Fruit fly (Drosophila melanogaster) whole organism, embryonic: ENCODE results near the gene CG9107.

Experiments
- ATbp ChIP-seq: fragments of 200-800 bp; sonication (Bioruptor generic); optimal IDR thresholded peaks from 2 replicates; lab custom pipeline; 2017; ENCODE audit warnings: missing biosample characterization, mild to moderate bottlenecking, missing genetic modification characterization, missing genetic modification reagents
- Atf3 ChIP-seq: fragments of 200-800 bp; sonication (Bioruptor generic); optimal IDR thresholded peaks from 3 replicates; lab custom pipeline; 2016; ENCODE audit warnings: missing biosample characterization, missing genetic modification characterization
- Atf6 ChIP-seq: fragments of 200-800 bp; sonication (Bioruptor generic); IDR thresholded peaks from 2 replicates; pipeline ENCODE4 v1.3.6; 2022; ENCODE audit warnings: missing biosample characterization, missing genetic modification characterization
- CG10366 ChIP-seq: fragments of 200-800 bp; sonication (Bioruptor generic); IDR thresholded peaks from 2 replicates; pipeline ENCODE4 v1.3.6; 2022; ENCODE audit warnings: missing biosample characterization, missing genetic modification characterization
- CG10543 ChIP-seq: fragments of 200-800 bp; sonication (Bioruptor generic); optimal IDR thresholded peaks from 3 replicates; lab custom pipeline; 2017; ENCODE audit warnings: missing biosample characterization, mild to moderate bottlenecking, missing genetic modification characterization, moderate library complexity
- CG11456 ChIP-seq: fragments of 200-800 bp; sonication (Bioruptor generic); IDR thresholded peaks from 3 replicates; pipeline ENCODE4 v1.3.6; 2022; ENCODE audit warnings: missing biosample characterization, missing genetic modification characterization
- CG14667 ChIP-seq: fragments of 200-800 bp; sonication (Bioruptor generic); IDR thresholded peaks from 2 replicates; pipeline ENCODE4 v1.3.6; 2022; ENCODE audit warnings: missing biosample characterization, missing genetic modification characterization
- CG15269 ChIP-seq: fragments of 200-800 bp; sonication (Bioruptor generic); optimal IDR thresholded peaks from 2 replicates; lab custom pipeline; 2018; ENCODE audit warnings: missing biosample characterization, mild to moderate bottlenecking, missing genetic modification characterization, moderate library complexity
- CG1529 ChIP-seq: fragments of 200-800 bp; sonication (Bioruptor generic); optimal IDR thresholded peaks from 3 replicates; lab custom pipeline; 2018; ENCODE audit warnings: missing biosample characterization, missing genetic modification characterization
- CG15514 ChIP-seq: fragments of 200-800 bp; sonication (Bioruptor generic); optimal IDR thresholded peaks from 3 replicates; lab custom pipeline; 2017; ENCODE audit warnings: missing biosample characterization, missing genetic modification characterization, mild to moderate bottlenecking, moderate library complexity, missing genetic modification reagents
- CG16815 ChIP-seq: fragments of 200-800 bp; sonication (Bioruptor generic); optimal IDR thresholded peaks from 3 replicates; lab custom pipeline; 2017; ENCODE audit warnings: missing biosample characterization, mild to moderate bottlenecking, missing genetic modification characterization
- CG16863 ChIP-seq: fragments of 200-800 bp; sonication (Bioruptor generic); optimal IDR thresholded peaks from 3 replicates; lab custom pipeline; 2016; ENCODE audit warnings: missing biosample characterization, missing genetic modification characterization
- CG17328 ChIP-seq: fragments of 200-800 bp; sonication (Bioruptor generic); IDR thresholded peaks from 2 replicates; pipeline ENCODE4 v1.3.6; 2022; ENCODE audit warnings: missing biosample characterization, missing genetic modification characterization
- CG17802 ChIP-seq: fragments of 200-800 bp; sonication (Bioruptor generic); optimal IDR thresholded peaks from 2 replicates; lab custom pipeline; 2018; ENCODE audit warnings: missing biosample characterization, mild to moderate bottlenecking, missing genetic modification characterization, moderate library complexity
- CG1792 ChIP-seq: fragments of 200-800 bp; sonication (Bioruptor generic); optimal IDR thresholded peaks from 2 replicates; lab custom pipeline; 2016; ENCODE audit warnings: missing biosample characterization, missing genetic modification characterization
- CG18476 ChIP-seq: fragments of 200-800 bp; sonication (Bioruptor generic); optimal IDR thresholded peaks from 2 replicates; lab custom pipeline; 2016; ENCODE audit warnings: missing biosample characterization, mild to moderate bottlenecking, missing genetic modification characterization
- CG2116 ChIP-seq: fragments of 200-800 bp; sonication (Bioruptor generic); optimal IDR thresholded peaks from 3 replicates; lab custom pipeline; 2018; ENCODE audit warnings: missing biosample characterization, mild to moderate bottlenecking, missing genetic modification characterization
- CG2678 ChIP-seq: fragments of 200-800 bp; sonication (Bioruptor generic); optimal IDR thresholded peaks from 3 replicates; lab custom pipeline; 2019; ENCODE audit warnings: missing biosample characterization, mild to moderate bottlenecking, missing genetic modification characterization, moderate library complexity
- CG3065 ChIP-seq: fragments of 200-800 bp; sonication (Bioruptor generic); optimal IDR thresholded peaks from 2 replicates; lab custom pipeline; 2016; ENCODE audit warnings: missing biosample characterization, missing genetic modification characterization
- CG32772 ChIP-seq: fragments of 200-800 bp; sonication (Bioruptor generic); IDR thresholded peaks from 2 replicates; pipeline ENCODE4 v1.3.6; 2022; ENCODE audit warnings: missing biosample characterization, missing genetic modification characterization
- CG3726 ChIP-seq: fragments of 200-800 bp; sonication (Bioruptor generic); IDR thresholded peaks from 3 replicates; pipeline ENCODE4, ENCODE4 v1.3.6; 2022; ENCODE audit warnings: missing biosample characterization, missing genetic modification characterization
- CG7271 ChIP-seq: fragments of 200-800 bp; sonication (Bioruptor generic); optimal IDR thresholded peaks from 2 replicates; lab custom pipeline; 2018; ENCODE audit warnings: missing biosample characterization, mild to moderate bottlenecking, missing genetic modification characterization, moderate library complexity
- CG7556 ChIP-seq: fragments of 200-800 bp; sonication (Bioruptor generic); optimal IDR thresholded peaks from 2 replicates; lab custom pipeline; 2017; ENCODE audit warnings: missing biosample characterization, mild to moderate bottlenecking, missing genetic modification characterization
- CG8089 ChIP-seq: fragments of 200-800 bp; sonication (Bioruptor generic); optimal IDR thresholded peaks from 3 replicates; lab custom pipeline; 2016; ENCODE audit warnings: missing biosample characterization, missing genetic modification characterization
- CG8281 ChIP-seq: fragments of 200-800 bp; sonication (Bioruptor generic); optimal IDR thresholded peaks from 2 replicates; lab custom pipeline; 2018; ENCODE audit warnings: missing biosample characterization, mild to moderate bottlenecking, missing genetic modification characterization, moderate library complexity
- CG8944 ChIP-seq: fragments of 200-800 bp; sonication (Bioruptor generic); optimal IDR thresholded peaks from 3 replicates; lab custom pipeline; 2016; ENCODE audit warnings: missing biosample characterization, missing genetic modification characterization
- Camta ChIP-seq: fragments of 200-800 bp; sonication (Bioruptor generic); optimal IDR thresholded peaks from 2 replicates; lab custom pipeline; 2016; ENCODE audit warnings: missing biosample characterization, missing genetic modification characterization
- Dek ChIP-seq: fragments of 200-800 bp; sonication (Bioruptor generic); optimal IDR thresholded peaks from 3 replicates; lab custom pipeline; 2019; ENCODE audit warnings: missing biosample characterization, mild to moderate bottlenecking, missing genetic modification characterization, moderate library complexity
- Eip74EF ChIP-seq, 2 experiments: fragments of 200-800 bp in 1 of 2; fragments of >200 bp in 1 of 2; sonication (Bioruptor generic) in 1 of 2; optimal IDR thresholded peaks; 2 replicates each; lab custom pipeline; 2017 to 2019; ENCODE audit warnings: missing biosample characterization in 2 of 2, missing genetic modification characterization in 2 of 2, mild to moderate bottlenecking in 1 of 2, moderate library complexity in 1 of 2
- Gsc ChIP-seq: fragments of 200-800 bp; sonication (Bioruptor generic); IDR thresholded peaks from 2 replicates; pipeline ENCODE4 v1.3.6; 2022; ENCODE audit warnings: missing biosample characterization, missing genetic modification characterization
- MBD-R2 ChIP-seq: fragments of 200-800 bp; sonication (Bioruptor generic); IDR thresholded peaks from 2 replicates; pipeline ENCODE4 v1.3.6; 2022; ENCODE audit warnings: missing biosample characterization, missing genetic modification characterization
- br ChIP-seq: fragments of >200 bp; optimal IDR thresholded peaks from 2 replicates; lab custom pipeline; 2017
- danr ChIP-seq: fragments of 200-800 bp; sonication (Bioruptor generic); IDR thresholded peaks from 2 replicates; pipeline ENCODE4 v1.3.6; 2022; ENCODE audit warnings: missing biosample characterization, missing genetic modification characterization
- ems ChIP-seq: fragments of 200-800 bp; sonication (Bioruptor generic); optimal IDR thresholded peaks from 3 replicates; lab custom pipeline; 2016; ENCODE audit warnings: missing biosample characterization, missing genetic modification characterization
- fru ChIP-seq: fragments of >200 bp; optimal IDR thresholded peaks from 2 replicates; lab custom pipeline; 2017
- gsb-n ChIP-seq: fragments of 200-800 bp; sonication (Bioruptor generic); optimal IDR thresholded peaks from 3 replicates; lab custom pipeline; 2018; ENCODE audit warnings: missing biosample characterization, mild to moderate bottlenecking, missing genetic modification characterization
- lab ChIP-seq: fragments of 200-800 bp; sonication (Bioruptor generic); optimal IDR thresholded peaks from 3 replicates; lab custom pipeline; 2017; ENCODE audit warnings: missing biosample characterization, missing genetic modification characterization, mild to moderate bottlenecking, moderate library complexity, missing genetic modification reagents
- lmd ChIP-seq: fragments of 200-800 bp; sonication (Bioruptor generic); IDR thresholded peaks from 2 replicates; pipeline ENCODE4 v1.3.6; 2022; ENCODE audit warnings: missing biosample characterization, missing genetic modification characterization
- lola ChIP-seq, 3 experiments: fragments of >200 bp in 2 of 3; fragments of 200-800 bp in 1 of 3; sonication (Bioruptor generic) in 1 of 3; optimal IDR thresholded peaks; 2 replicates each; lab custom pipeline; 2017 to 2019; ENCODE audit warnings: missing biosample characterization in 3 of 3, missing genetic modification characterization in 3 of 3, mild to moderate bottlenecking in 1 of 3, moderate library complexity in 1 of 3
- luna ChIP-seq: fragments of 200-800 bp; sonication (Bioruptor generic); optimal IDR thresholded peaks from 2 replicates; lab custom pipeline; 2016; ENCODE audit warnings: missing biosample characterization, missing genetic modification characterization
- mam ChIP-seq: fragments of 200-800 bp; sonication (Bioruptor generic); optimal IDR thresholded peaks from 3 replicates; lab custom pipeline; 2016; ENCODE audit warnings: missing biosample characterization, missing genetic modification characterization
- mirr ChIP-seq: fragments of 200-800 bp; sonication (Bioruptor generic); optimal IDR thresholded peaks from 3 replicates; lab custom pipeline; 2018; ENCODE audit warnings: missing biosample characterization, mild to moderate bottlenecking, missing genetic modification characterization
- nerfin-1 ChIP-seq: fragments of 200-800 bp; sonication (Bioruptor generic); optimal IDR thresholded peaks from 3 replicates; lab custom pipeline; 2019; ENCODE audit warnings: missing biosample characterization, mild to moderate bottlenecking, missing genetic modification characterization, moderate library complexity
- org-1 ChIP-seq: fragments of 200-800 bp; sonication (Bioruptor generic); optimal IDR thresholded peaks from 2 replicates; lab custom pipeline; 2017; ENCODE audit warnings: missing biosample characterization, missing genetic modification characterization
- run ChIP-seq: fragments of 200-800 bp; sonication (Bioruptor generic); optimal IDR thresholded peaks from 3 replicates; lab custom pipeline; 2018; ENCODE audit warnings: missing biosample characterization, mild to moderate bottlenecking, missing genetic modification characterization
- scrt ChIP-seq: fragments of 200-800 bp; sonication (Bioruptor generic); optimal IDR thresholded peaks from 2 replicates; lab custom pipeline; 2018; ENCODE audit warnings: missing biosample characterization, mild to moderate bottlenecking, missing genetic modification characterization, moderate library complexity
- slou ChIP-seq: fragments of 200-800 bp; sonication (Bioruptor generic); optimal IDR thresholded peaks from 3 replicates; lab custom pipeline; 2016; ENCODE audit warnings: missing biosample characterization, missing genetic modification characterization
- tap ChIP-seq: fragments of 200-800 bp; optimal IDR thresholded peaks from 3 replicates; lab custom pipeline; 2019; ENCODE audit warnings: missing biosample characterization, mild to moderate bottlenecking, missing genetic modification characterization, moderate library complexity
- tin ChIP-seq: fragments of 200-800 bp; sonication (Bioruptor generic); optimal IDR thresholded peaks from 3 replicates; lab custom pipeline; 2016; ENCODE audit warnings: missing biosample characterization, missing genetic modification characterization
- usp ChIP-seq: fragments of >200 bp; optimal IDR thresholded peaks from 2 replicates; lab custom pipeline; 2017; ENCODE audit warnings: missing biosample characterization, missing genetic modification characterization
- zf30C ChIP-seq: fragments of 200-800 bp; sonication (Bioruptor generic); optimal IDR thresholded peaks from 3 replicates; lab custom pipeline; 2018; ENCODE audit warnings: missing biosample characterization, mild to moderate bottlenecking, missing genetic modification characterization
- zfh2 ChIP-seq: fragments of 200-800 bp; sonication (Bioruptor generic); optimal IDR thresholded peaks from 2 replicates; lab custom pipeline; 2016; ENCODE audit warnings: missing biosample characterization, missing genetic modification characterization

CG9107 gene

dm6 chr2L:5974122-5974521, 50.2 kb downstream of the CG9107 start (continued):
- TF ChIP-seq lmd (no peak), CG17328 (GFP tag; lab: Robert Waterston, UW) (no peak), CG10366 (no peak), MBD-R2 (no peak), gsb-n (tag; lab: Kevin White, UChicago) (peak; percentile 57), zfh2 (GFP tag; lab: Kevin White, UChicago) (no peak), luna (no peak), CG3065 (GFP tag; lab: Kevin White, UChicago) (no peak), Dek (tag; lab: Kevin White, UChicago) (peak; percentile 42), CG1529 (GFP tag; lab: Kevin White, UChicago) (peak; percentile 46), CG10543 (GFP tag; lab: Kevin White, UChicago) (peak; percentile 84), CG3726 (peak; percentile 31; the same call in 1 of the 3 replicates), CG8944 (GFP tag; lab: Kevin White, UChicago) (no peak), mirr (peak; percentile 66), CG32772 (GFP tag; lab: Robert Waterston, UW) (no peak), Atf6 (GFP tag; lab: Robert Waterston, UW) (peak; percentile 61; the same call in 1 of the 2 replicates), usp (GFP tag; lab: Kevin White, UChicago) (no peak), CG17802 (tag; lab: Kevin White, UChicago) (no peak), tin (no peak), lab (GFP tag; lab: Kevin White, UChicago) (peak; percentile 89), CG8089 (GFP tag; lab: Kevin White, UChicago) (no peak), CG15269 (peak; percentile 65), CG7556 (GFP tag; lab: Kevin White, UChicago) (peak; percentile 58), mam (GFP tag; lab: Kevin White, UChicago) (no peak), zf30C (no peak), ems (no peak), fru (lab: Kevin White, UChicago) (no peak), slou (GFP tag; lab: Kevin White, UChicago) (no peak), Atf3 (GFP tag; lab: Kevin White, UChicago) (no peak), nerfin-1 (tag; lab: Kevin White, UChicago) (peak; percentile 56), ATbp (peak; percentile 92), Gsc (GFP tag; lab: Robert Waterston, UW) (no peak), br (no peak), scrt (GFP tag; lab: Kevin White, UChicago) (peak; percentile 63), Eip74EF (GFP tag; optimal IDR thresholded peaks at IDR 0.05; lab: Kevin White, UChicago) (peak in 1 of 2 experiments; percentile 27), CG8281 (tag; lab: Kevin White, UChicago) (peak; percentile 52), tap (tag; lab: Kevin White, UChicago) (peak; percentile 53), CG16815 (GFP tag; lab: Kevin White, UChicago) (no peak), Camta (GFP tag; lab: Kevin White, UChicago) (peak; percentile 11), CG15514 (peak; percentile 66), CG7271 (tag; lab: Kevin White, UChicago) (no peak), CG2116 (GFP tag; lab: Kevin White, UChicago) (peak; percentile 9), run (tag; lab: Kevin White, UChicago) (peak; percentile 55), CG18476 (GFP tag; lab: Kevin White, UChicago) (peak; percentile 4), CG2678 (tag; lab: Kevin White, UChicago) (peak; percentile 77), CG16863 (GFP tag; lab: Kevin White, UChicago) (no peak), CG14667 (GFP tag; lab: Robert Waterston, UW) (no peak), CG11456 (GFP tag; lab: Robert Waterston, UW) (no peak), CG1792 (GFP tag; lab: Kevin White, UChicago) (no peak), lola (GFP tag; optimal IDR thresholded peaks at IDR 0.05; lab: Kevin White, UChicago) (peak in 1 of 3 experiments; percentile 19), org-1 (GFP tag; lab: Kevin White, UChicago) (peak; percentile 60), danr (no peak)
